Fruit fly (Drosophila melanogaster): ENCODE measurements around the gene MtnA.

MtnA gene

DNA sequence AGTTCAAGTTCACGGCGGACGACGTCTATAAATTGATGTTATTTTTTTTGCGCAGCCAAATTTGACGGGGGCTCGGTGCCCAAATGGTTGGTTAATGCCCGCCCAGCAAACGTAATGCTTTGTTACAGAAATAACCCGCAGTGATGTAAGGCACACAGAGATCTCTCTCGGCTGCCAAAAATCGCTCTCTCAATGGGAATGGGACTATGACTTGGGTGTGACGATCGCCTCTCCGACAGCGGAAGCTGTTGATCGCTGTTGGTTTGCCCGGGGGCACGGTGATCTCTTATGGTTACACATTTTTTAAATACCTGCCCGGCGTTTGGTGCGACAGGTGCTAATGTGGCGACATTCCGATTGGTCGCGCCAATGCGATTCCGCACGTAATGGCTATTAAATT is 14.0 kb downstream of the MtnA start:
- TF ChIP-seq CG3163 (GFP tag; optimal IDR thresholded peaks at IDR 0.05) = no peak
- no peak for TF ChIP-seq Blimp-1 (GFP tag; optimal IDR thresholded peaks at IDR 0.05)
- 0 out of 2 replicates have a peak, but pooled peaks have one; percentile 33 for TF ChIP-seq rib (GFP tag; IDR thresholded peaks at IDR 0.05)
- 0 out of 2 replicates have a peak, but pooled peaks have one; percentile 24 for TF ChIP-seq CG32532 (GFP tag; IDR thresholded peaks at IDR 0.05)
- TF ChIP-seq CG6813 (GFP tag; optimal IDR thresholded peaks at IDR 0.05) = no peak
- TF ChIP-seq CG13624 (GFP tag; optimal IDR thresholded peaks at IDR 0.05) = peak; percentile 30
- TF ChIP-seq sc (optimal IDR thresholded peaks at IDR 0.05) = no peak
- TF ChIP-seq sc (GFP tag; optimal IDR thresholded peaks at IDR 0.05) = no peak
- no peak for TF ChIP-seq Sox100B (GFP tag; optimal IDR thresholded peaks at IDR 0.05)
- TF ChIP-seq Awh (GFP tag; IDR thresholded peaks at IDR 0.05) = no peak
- peak; percentile 37 for TF ChIP-seq ftz-f1 (GFP tag; optimal IDR thresholded peaks at IDR 0.05)
- TF ChIP-seq CG6254 (GFP tag; optimal IDR thresholded peaks at IDR 0.05) = no peak
- peak; percentile 72 for TF ChIP-seq CG10543 (GFP tag; optimal IDR thresholded peaks at IDR 0.05)
- no peak for TF ChIP-seq tgo (GFP tag; IDR thresholded peaks at IDR 0.05)
- TF ChIP-seq dm (GFP tag; optimal IDR thresholded peaks at IDR 0.05) = no peak
- no peak for TF ChIP-seq pnt (GFP tag; optimal IDR thresholded peaks at IDR 0.05)
- no peak for TF ChIP-seq Bteb2 (GFP tag; optimal IDR thresholded peaks at IDR 0.05)
- no peak for TF ChIP-seq CG3281 (GFP tag; optimal IDR thresholded peaks at IDR 0.05)
- no peak for TF ChIP-seq CG15601 (tag; optimal IDR thresholded peaks at IDR 0.05)
- no peak for TF ChIP-seq chm (GFP tag; IDR thresholded peaks at IDR 0.05)
- peak; percentile 80 for TF ChIP-seq CG12769 (tag; optimal IDR thresholded peaks at IDR 0.05)
- no peak for TF ChIP-seq CG31388 (GFP tag; optimal IDR thresholded peaks at IDR 0.05)
- TF ChIP-seq chinmo (GFP tag; IDR thresholded peaks at IDR 0.05; ENCODE audit: partially characterized antibody) = peak; percentile 86; the same call in 3 of the 4 replicates
- TF ChIP-seq Rfx (GFP tag; IDR thresholded peaks at IDR 0.05) = peak; percentile 27; the same call in 1 of the 2 replicates
- no peak for TF ChIP-seq Hr39 (optimal IDR thresholded peaks at IDR 0.05)
- TF ChIP-seq CG9727 (GFP tag; optimal IDR thresholded peaks at IDR 0.05) = no peak
- peak; percentile 30 for TF ChIP-seq nau (GFP tag; optimal IDR thresholded peaks at IDR 0.05)
- peak; percentile 51 for TF ChIP-seq Med (GFP tag)
- TF ChIP-seq CG34224 (GFP tag; IDR thresholded peaks at IDR 0.05; ENCODE audit: partially characterized antibody) = 0 out of 3 replicates have a peak, but pooled peaks have one; percentile 26
- TF ChIP-seq run (tag; optimal IDR thresholded peaks at IDR 0.05) = no peak
- TF ChIP-seq Atf6 (GFP tag; IDR thresholded peaks at IDR 0.05) = no peak
- no peak for TF ChIP-seq sens-2 (GFP tag; IDR thresholded peaks at IDR 0.05)
- TF ChIP-seq lab (GFP tag; optimal IDR thresholded peaks at IDR 0.05) = peak; percentile 7
- TF ChIP-seq sd (tag; optimal IDR thresholded peaks at IDR 0.05) = peak; percentile 98
- no peak for TF ChIP-seq CG31441 (GFP tag; IDR thresholded peaks at IDR 0.05)
- TF ChIP-seq CG10274 (GFP tag; optimal IDR thresholded peaks at IDR 0.05) = no peak
- TF ChIP-seq Pdp1 (GFP tag; optimal IDR thresholded peaks at IDR 0.05) = peak in 1 of 2 experiments; percentile 97
- TF ChIP-seq CG6854 (GFP tag; optimal IDR thresholded peaks at IDR 0.05) = no peak
- peak in 1 of 2 experiments; percentile 56 for TF ChIP-seq Trl (optimal IDR thresholded peaks at IDR 0.05)
- TF ChIP-seq Trl (GFP tag; optimal IDR thresholded peaks at IDR 0.05) = no peak
- TF ChIP-seq Rx (GFP tag; IDR thresholded peaks at IDR 0.05) = no peak

DNA sequence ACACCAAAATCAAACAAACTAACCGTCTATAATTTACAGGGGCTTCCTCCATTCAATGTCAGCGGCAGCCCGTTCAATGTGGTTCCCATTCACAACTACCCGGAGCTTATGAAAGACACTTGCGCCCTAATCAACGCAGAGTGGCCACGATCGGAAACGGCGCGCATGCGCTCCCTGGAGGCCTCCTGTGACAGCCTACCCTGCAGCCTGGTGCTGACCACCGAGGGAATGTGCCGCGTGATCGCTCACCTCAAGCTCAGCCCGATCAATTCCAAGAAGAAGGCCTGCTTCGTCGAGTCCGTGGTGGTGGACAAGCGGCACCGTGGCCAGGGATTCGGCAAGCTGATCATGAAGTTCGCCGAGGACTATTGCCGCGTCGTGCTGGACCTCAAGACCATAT is 15.3 kb downstream of the MtnA start, which contains the start of gene MED6:
Gene MED6, minus strand, starts transcription at position 101 of the 400 bp plus-strand sequence.
- TF ChIP-seq gsb (GFP tag; IDR thresholded peaks at IDR 0.05) (0 out of 2 replicates have a peak, but pooled peaks have one; percentile 26), Med (GFP tag) (peak; percentile 77), Abd-B (GFP tag; optimal IDR thresholded peaks at IDR 0.05) (no peak), Dref (GFP tag; IDR thresholded peaks at IDR 0.05) (0 out of 2 replicates have a peak, but pooled peaks have one; percentile 27), ci (GFP tag; IDR thresholded peaks at IDR 0.05) (0 out of 3 replicates have a peak, but pooled peaks have one; percentile 7), CG7987 (GFP tag; optimal IDR thresholded peaks at IDR 0.05) (no peak)
